Worm (Caenorhabditis elegans) whole organism, late embryonic: ENCODE data around the gene ZC204.14.

Source experiments
- C08G9.2 ChIP-seq: sonication (generic microtip); optimal IDR thresholded peaks from 2 replicates; lab custom pipeline; 2016; ENCODE audit warnings: mild to moderate bottlenecking, missing genetic modification characterization, moderate library complexity, missing compliant biosample characterization
- F13H6.1 ChIP-seq: sonication (generic microtip); optimal IDR thresholded peaks from 2 replicates; lab custom pipeline; 2016; ENCODE audit warnings: missing genetic modification characterization, missing compliant biosample characterization
- K09A11.1 ChIP-seq: sonication (generic microtip); optimal IDR thresholded peaks from 2 replicates; lab custom pipeline; 2017; ENCODE audit warnings: antibody characterized with exemption, mild to moderate bottlenecking, missing genetic modification characterization, missing compliant biosample characterization; ENCODE audit not compliant: insufficient read depth
- ama-1 ChIP-seq: fragments of 150-350 bp; optimal IDR thresholded peaks from 2 replicates; lab custom pipeline; 2014
- ceh-14 ChIP-seq: sonication (generic microtip); optimal IDR thresholded peaks from 2 replicates; lab custom pipeline; 2016; ENCODE audit warnings: missing genotype, missing genetic modification characterization, missing compliant biosample characterization
- ceh-18 ChIP-seq: sonication (generic microtip); optimal IDR thresholded peaks from 2 replicates; lab custom pipeline; 2016; ENCODE audit warnings: missing genetic modification characterization, missing compliant biosample characterization
- ceh-45 ChIP-seq: fragments of 200-800 bp; sonication (Bioruptor generic); IDR thresholded peaks from 2 replicates; pipeline ENCODE4 v1.3.6; 2022; ENCODE audit warnings: missing genetic modification reagents, missing genetic modification characterization, missing compliant biosample characterization
- ceh-6 ChIP-seq: fragments of 200-800 bp; sonication (Bioruptor generic); optimal IDR thresholded peaks from 2 replicates; lab custom pipeline; 2018; ENCODE audit warnings: mild to moderate bottlenecking, missing genetic modification characterization, missing compliant biosample characterization
- ceh-9 ChIP-seq: sonication (generic microtip); optimal IDR thresholded peaks from 2 replicates; lab custom pipeline; 2016; ENCODE audit warnings: mild to moderate bottlenecking, missing genetic modification characterization, inconsistent platforms, missing compliant biosample characterization
- dve-1 ChIP-seq: sonication (generic microtip); optimal IDR thresholded peaks from 2 replicates; lab custom pipeline; 2017; ENCODE audit warnings: antibody characterized with exemption, mild to moderate bottlenecking, missing genetic modification characterization, missing compliant biosample characterization
- eyg-1 ChIP-seq: sonication (generic microtip); optimal IDR thresholded peaks from 2 replicates; lab custom pipeline; 2016; ENCODE audit warnings: missing genotype, missing genetic modification characterization, missing compliant biosample characterization
- fax-1 ChIP-seq: sonication (generic microtip); optimal IDR thresholded peaks from 2 replicates; lab custom pipeline; 2016; ENCODE audit warnings: missing genotype, missing genetic modification characterization, missing compliant biosample characterization
- gmeb-2 ChIP-seq: sonication (generic microtip); optimal IDR thresholded peaks from 2 replicates; lab custom pipeline; 2016; ENCODE audit warnings: missing genetic modification characterization, inconsistent platforms, missing compliant biosample characterization
- hlh-30 ChIP-seq: sonication (generic microtip); optimal IDR thresholded peaks from 2 replicates; lab custom pipeline; 2017; ENCODE audit warnings: antibody characterized with exemption, missing genetic modification characterization, missing compliant biosample characterization; ENCODE audit not compliant: insufficient read depth
- hlh-6 ChIP-seq: sonication (generic microtip); optimal IDR thresholded peaks from 2 replicates; lab custom pipeline; 2016; ENCODE audit warnings: missing genotype, missing genetic modification characterization, missing compliant biosample characterization
- lin-11 ChIP-seq: fragments of 200-800 bp; sonication (Bioruptor generic); optimal IDR thresholded peaks from 2 replicates; lab custom pipeline; 2018; ENCODE audit warnings: mild to moderate bottlenecking, missing genetic modification characterization, missing compliant biosample characterization
- madf-2 ChIP-seq: sonication (generic microtip); optimal IDR thresholded peaks from 2 replicates; lab custom pipeline; 2017; ENCODE audit warnings: missing genetic modification characterization, missing compliant biosample characterization
- nfya-1 ChIP-seq: sonication (generic microtip); optimal IDR thresholded peaks from 2 replicates; lab custom pipeline; 2017; ENCODE audit warnings: missing genetic modification characterization, mild to moderate bottlenecking, missing compliant biosample characterization, antibody characterized with exemption, moderate library complexity
- nhr-11 ChIP-seq: fragments of 150-350 bp; optimal IDR thresholded peaks from 2 replicates; lab custom pipeline; 2014; ENCODE audit warnings: missing biosample characterization, missing genetic modification characterization
- nhr-232 ChIP-seq: sonication (generic microtip); optimal IDR thresholded peaks from 2 replicates; lab custom pipeline; 2016; ENCODE audit warnings: missing genetic modification characterization, missing compliant biosample characterization
- npax-4 ChIP-seq: sonication (generic microtip); optimal IDR thresholded peaks from 2 replicates; lab custom pipeline; 2016; ENCODE audit warnings: missing genetic modification characterization, missing compliant biosample characterization
- pag-3 ChIP-seq: sonication (generic microtip); optimal IDR thresholded peaks from 2 replicates; lab custom pipeline; 2016; ENCODE audit warnings: missing compliant biosample characterization, missing genetic modification characterization, borderline replicate concordance
- pax-1 ChIP-seq: fragments of 150-350 bp; optimal IDR thresholded peaks from 2 replicates; lab custom pipeline; 2014; ENCODE audit warnings: missing biosample characterization, missing genetic modification characterization
- pqm-1 ChIP-seq: sonication (generic microtip); optimal IDR thresholded peaks from 2 replicates; lab custom pipeline; 2016; ENCODE audit warnings: missing genetic modification characterization, missing compliant biosample characterization
- pros-1 ChIP-seq: fragments of 150-350 bp; optimal IDR thresholded peaks from 2 replicates; lab custom pipeline; 2014; ENCODE audit warnings: missing biosample characterization, missing genetic modification reagents, missing genetic modification characterization
- ref-2 ChIP-seq: sonication (generic microtip); optimal IDR thresholded peaks from 2 replicates; lab custom pipeline; 2016; ENCODE audit warnings: missing genetic modification characterization, missing compliant biosample characterization
- tbx-2 ChIP-seq: sonication (generic microtip); optimal IDR thresholded peaks from 2 replicates; lab custom pipeline; 2016; ENCODE audit warnings: missing genetic modification characterization, missing compliant biosample characterization
- tbx-7 ChIP-seq: sonication (generic microtip); optimal IDR thresholded peaks from 2 replicates; lab custom pipeline; 2016; ENCODE audit warnings: missing genotype, missing genetic modification characterization, missing compliant biosample characterization
- unc-3 ChIP-seq, 2 experiments: fragments of 200-800 bp in 1 of 2; sonication (Bioruptor generic) in 1 of 2; sonication (generic microtip) in 1 of 2; conservative IDR thresholded peaks in 1 of 2; optimal IDR thresholded peaks in 1 of 2; 2 replicates each; pipeline versions ENCODE4 v1.3.6 to Lab custom; 2016 to 2022; ENCODE audit warnings: missing compliant biosample characterization in 2 of 2, missing genetic modification characterization in 2 of 2, missing genetic modification reagents in 1 of 2
- unc-42 ChIP-seq: sonication (generic microtip); optimal IDR thresholded peaks from 2 replicates; lab custom pipeline; 2016; ENCODE audit warnings: missing genotype, missing genetic modification characterization, missing compliant biosample characterization
- unc-55 ChIP-seq: sonication (generic microtip); optimal IDR thresholded peaks from 2 replicates; lab custom pipeline; 2017; ENCODE audit warnings: missing biosample characterization, missing genetic modification reagents, missing genetic modification characterization
- unc-86 ChIP-seq: sonication (generic microtip); optimal IDR thresholded peaks from 2 replicates; lab custom pipeline; 2016; ENCODE audit warnings: missing genetic modification characterization, missing compliant biosample characterization
- zip-5 ChIP-seq: sonication (generic microtip); optimal IDR thresholded peaks from 2 replicates; lab custom pipeline; 2016; ENCODE audit warnings: missing genetic modification characterization, missing compliant biosample characterization

Gene ZC204.14

DNA sequence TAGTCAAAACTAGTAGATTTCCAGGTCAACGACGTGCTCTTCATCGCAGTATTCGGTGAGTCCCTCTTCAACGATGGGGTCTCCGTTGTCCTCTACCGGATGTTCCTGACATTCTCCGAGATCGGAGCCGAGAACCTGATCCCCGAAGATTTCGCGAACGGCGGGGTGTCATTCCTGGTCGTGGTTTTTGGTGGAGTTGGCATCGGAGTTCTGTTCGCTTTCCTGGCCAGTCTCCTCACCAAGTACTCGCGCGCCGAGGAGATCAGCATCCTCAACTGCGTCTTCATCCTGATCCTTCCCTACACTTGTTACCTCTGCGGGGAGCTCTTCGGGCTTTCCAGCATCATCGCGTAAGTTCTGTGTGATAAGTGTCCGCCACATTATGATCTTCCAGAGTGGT is 9.9 kb upstream of the ZC204.14 start:
- no peak for TF ChIP-seq ref-2 (tag; lab: Kevin White, UChicago)
- no peak for TF ChIP-seq pqm-1
- no peak for TF ChIP-seq ceh-45
- TF ChIP-seq pros-1 (tag; lab: Kevin White, UChicago) = no peak
- no peak for TF ChIP-seq nhr-11
- no peak for TF ChIP-seq hlh-6 (tag; lab: Kevin White, UChicago)
- TF ChIP-seq zip-5 (tag; lab: Kevin White, UChicago) = no peak
- TF ChIP-seq ama-1 = no peak
- no peak for TF ChIP-seq hlh-30 (tag; lab: Kevin White, UChicago)
- TF ChIP-seq unc-55 (GFP tag; lab: Kevin White, UChicago) = no peak
- no peak for TF ChIP-seq ceh-6 (GFP tag; lab: Kevin White, UChicago)
- no peak for TF ChIP-seq K09A11.1
- no peak for TF ChIP-seq C08G9.2
- no peak for TF ChIP-seq dve-1
- no peak for TF ChIP-seq ceh-18 (tag; lab: Kevin White, UChicago)
- no peak for TF ChIP-seq nfya-1 (tag; lab: Kevin White, UChicago)
- no peak for TF ChIP-seq tbx-2
- TF ChIP-seq, all 69 proteins: peak for 0

DNA sequence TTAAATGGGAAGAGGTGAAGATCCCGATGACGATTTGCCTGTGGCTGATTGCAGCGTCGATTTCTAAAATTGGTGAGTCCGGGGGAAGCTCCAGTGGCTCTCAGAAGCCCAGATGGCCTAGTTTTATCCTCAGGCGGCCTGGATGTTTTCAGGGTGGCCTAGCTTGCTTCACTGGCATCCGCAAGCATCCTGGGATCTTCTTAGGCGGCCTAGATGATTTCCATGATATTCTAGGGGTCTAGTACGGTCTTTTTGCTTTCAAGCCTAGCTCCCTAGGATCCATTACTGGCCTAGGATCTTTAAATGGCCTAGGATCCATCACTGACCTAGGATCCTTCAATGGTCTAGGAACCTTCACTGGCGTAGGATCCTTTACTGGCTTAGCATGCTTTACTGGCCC is 8.2 kb upstream of the ZC204.14 start:
- TF ChIP-seq ceh-6 (GFP tag; lab: Kevin White, UChicago) = no peak
- no peak for TF ChIP-seq ama-1
- no peak for TF ChIP-seq lin-11 (tag; lab: Kevin White, UChicago)
- no peak for TF ChIP-seq F13H6.1 (tag; lab: Kevin White, UChicago)
- TF ChIP-seq ceh-9 (tag; lab: Kevin White, UChicago) = no peak
- no peak for TF ChIP-seq dve-1
- no peak for TF ChIP-seq pqm-1
- TF ChIP-seq gmeb-2 (tag; lab: Kevin White, UChicago) = no peak
- TF ChIP-seq unc-3 (GFP tag; conservative IDR thresholded peaks at IDR 0.05; lab: Robert Waterston, UW) = no peak
- TF ChIP-seq unc-3 (tag; optimal IDR thresholded peaks at IDR 0.05; lab: Kevin White, UChicago) = no peak
- TF ChIP-seq pros-1 (tag; lab: Kevin White, UChicago) = no peak
- no peak for TF ChIP-seq pag-3 (tag; lab: Kevin White, UChicago)
- no peak for TF ChIP-seq ceh-18 (tag; lab: Kevin White, UChicago)
- no peak for TF ChIP-seq unc-86 (tag; lab: Kevin White, UChicago)

ce11 chrII:1670260-1670879 is 7.6 kb upstream of the ZC204.14 start, which contains the start of gene nhx-6:
Gene nhx-6 (plus strand): TSS chrII:1670829.
- TF ChIP-seq ama-1 (no peak), hlh-6 (tag; lab: Kevin White, UChicago) (no peak), tbx-7 (tag; lab: Kevin White, UChicago) (no peak), ceh-14 (tag; lab: Kevin White, UChicago) (no peak), eyg-1 (tag; lab: Kevin White, UChicago) (no peak), unc-55 (GFP tag; lab: Kevin White, UChicago) (no peak), ceh-18 (tag; lab: Kevin White, UChicago) (no peak), pax-1 (tag; lab: Kevin White, UChicago) (no peak), gmeb-2 (tag; lab: Kevin White, UChicago) (no peak)

DNA sequence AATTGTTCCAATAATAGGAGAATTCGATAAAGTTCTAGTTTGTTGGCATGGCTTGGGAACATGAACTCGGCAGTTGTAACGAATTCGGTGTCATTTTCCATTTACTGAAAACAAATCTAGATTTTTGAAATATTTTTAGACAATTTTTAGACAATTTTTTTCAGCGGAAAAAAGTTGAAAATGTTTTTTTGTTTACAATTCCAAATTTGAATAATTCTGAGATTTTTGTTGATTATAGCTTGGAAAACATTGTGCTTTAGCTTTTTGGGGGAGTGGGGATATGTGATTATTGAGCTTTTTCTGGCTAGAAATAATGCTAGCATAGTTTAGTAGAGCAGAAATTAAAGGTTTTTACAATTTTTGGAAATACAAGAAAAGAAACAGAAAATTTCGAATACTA is 6.2 kb upstream of the ZC204.14 start, which contains the start of gene srw-97:
Gene srw-97, minus strand, starts transcription at position 101 of the 400 bp plus-strand sequence.
- TF ChIP-seq unc-42 (tag; lab: Kevin White, UChicago) (no peak), madf-2 (tag; lab: Kevin White, UChicago) (no peak), nfya-1 (tag; lab: Kevin White, UChicago) (no peak), ceh-14 (tag; lab: Kevin White, UChicago) (no peak), pros-1 (tag; lab: Kevin White, UChicago) (no peak), nhr-232 (tag; lab: Kevin White, UChicago) (no peak), pax-1 (tag; lab: Kevin White, UChicago) (no peak), fax-1 (no peak), npax-4 (tag; lab: Kevin White, UChicago) (no peak), tbx-7 (tag; lab: Kevin White, UChicago) (no peak), ama-1 (no peak)
